Fruit fly (Drosophila melanogaster) whole organism, embryonic: ENCODE results near the gene Non3.

Experiments
- Atf3 ChIP-seq: fragments of 200-800 bp; sonication (Bioruptor generic); optimal IDR thresholded peaks from 3 replicates; lab custom pipeline; 2016; ENCODE audit warnings: missing biosample characterization, missing genetic modification characterization
- CG10366 ChIP-seq: fragments of 200-800 bp; sonication (Bioruptor generic); IDR thresholded peaks from 2 replicates; pipeline ENCODE4 v1.3.6; 2022; ENCODE audit warnings: missing biosample characterization, missing genetic modification characterization
- CG10431 ChIP-seq: fragments of 200-800 bp; sonication (Bioruptor generic); optimal IDR thresholded peaks from 3 replicates; lab custom pipeline; 2018; ENCODE audit warnings: missing biosample characterization, mild to moderate bottlenecking, missing genetic modification characterization
- CG11560 ChIP-seq: fragments of 200-800 bp; sonication (Bioruptor generic); IDR thresholded peaks from 3 replicates; pipeline ENCODE4 v1.3.6; 2022; ENCODE audit warnings: missing biosample characterization, missing genetic modification characterization
- CG14667 ChIP-seq: fragments of 200-800 bp; sonication (Bioruptor generic); IDR thresholded peaks from 2 replicates; pipeline ENCODE4 v1.3.6; 2022; ENCODE audit warnings: missing biosample characterization, missing genetic modification characterization
- CG14965 ChIP-seq: fragments of 200-800 bp; sonication (Bioruptor generic); optimal IDR thresholded peaks from 2 replicates; lab custom pipeline; 2016; ENCODE audit warnings: missing biosample characterization, missing genetic modification characterization, borderline replicate concordance
- CG15269 ChIP-seq: fragments of 200-800 bp; sonication (Bioruptor generic); optimal IDR thresholded peaks from 2 replicates; lab custom pipeline; 2018; ENCODE audit warnings: missing biosample characterization, mild to moderate bottlenecking, missing genetic modification characterization, moderate library complexity
- CG1529 ChIP-seq: fragments of 200-800 bp; sonication (Bioruptor generic); optimal IDR thresholded peaks from 3 replicates; lab custom pipeline; 2018; ENCODE audit warnings: missing biosample characterization, missing genetic modification characterization
- CG17328 ChIP-seq: fragments of 200-800 bp; sonication (Bioruptor generic); IDR thresholded peaks from 2 replicates; pipeline ENCODE4 v1.3.6; 2022; ENCODE audit warnings: missing biosample characterization, missing genetic modification characterization
- CG17361 ChIP-seq: fragments of 200-800 bp; sonication (Bioruptor generic); IDR thresholded peaks from 3 replicates; pipeline ENCODE4 v1.3.6; 2022; ENCODE audit warnings: missing biosample characterization, missing genetic modification characterization
- CG1832 ChIP-seq: fragments of 200-800 bp; sonication (Bioruptor generic); optimal IDR thresholded peaks from 2 replicates; lab custom pipeline; 2017; ENCODE audit warnings: missing biosample characterization, mild to moderate bottlenecking, missing genetic modification characterization, inconsistent platforms
- CG18476 ChIP-seq: fragments of 200-800 bp; sonication (Bioruptor generic); optimal IDR thresholded peaks from 2 replicates; lab custom pipeline; 2016; ENCODE audit warnings: missing biosample characterization, mild to moderate bottlenecking, missing genetic modification characterization
- CG2678 ChIP-seq: fragments of 200-800 bp; sonication (Bioruptor generic); optimal IDR thresholded peaks from 3 replicates; lab custom pipeline; 2019; ENCODE audit warnings: missing biosample characterization, mild to moderate bottlenecking, missing genetic modification characterization, moderate library complexity
- CG2712 ChIP-seq: fragments of 200-800 bp; optimal IDR thresholded peaks from 3 replicates; lab custom pipeline; 2019; ENCODE audit warnings: missing biosample characterization, mild to moderate bottlenecking, missing genetic modification characterization, moderate library complexity
- CG30403 ChIP-seq: fragments of 200-800 bp; sonication (Bioruptor generic); optimal IDR thresholded peaks from 3 replicates; lab custom pipeline; 2016; ENCODE audit warnings: missing biosample characterization, missing genetic modification characterization
- CG32532 ChIP-seq: fragments of 200-800 bp; sonication (Bioruptor generic); IDR thresholded peaks from 2 replicates; pipeline ENCODE4 v1.3.6; 2022; ENCODE audit warnings: missing biosample characterization, missing genetic modification characterization
- CG4282 ChIP-seq: fragments of 200-800 bp; sonication (Bioruptor generic); optimal IDR thresholded peaks from 2 replicates; lab custom pipeline; 2016; ENCODE audit warnings: missing biosample characterization, missing genetic modification characterization
- CG4328 ChIP-seq: fragments of 200-800 bp; sonication (Bioruptor generic); optimal IDR thresholded peaks from 3 replicates; lab custom pipeline; 2017; ENCODE audit warnings: missing biosample characterization, missing genetic modification reagents, missing genetic modification characterization
- CG4820 ChIP-seq: fragments of 200-800 bp; sonication (Bioruptor generic); optimal IDR thresholded peaks from 3 replicates; lab custom pipeline; 2016; ENCODE audit warnings: missing biosample characterization, missing genetic modification characterization
- CG6272 ChIP-seq: fragments of 200-800 bp; sonication (Bioruptor generic); IDR thresholded peaks from 2 replicates; pipeline ENCODE4 v1.3.6; 2022; ENCODE audit warnings: missing biosample characterization, missing genetic modification characterization
- CG6854 ChIP-seq: fragments of 200-800 bp; sonication (Bioruptor generic); optimal IDR thresholded peaks from 3 replicates; lab custom pipeline; 2017; ENCODE audit warnings: missing biosample characterization, mild to moderate bottlenecking, missing genetic modification characterization
- CG7357 ChIP-seq: fragments of 200-800 bp; sonication (Bioruptor generic); IDR thresholded peaks from 3 replicates; pipeline ENCODE4 v1.3.6; 2022; ENCODE audit warnings: missing biosample characterization, missing genetic modification characterization
- CG9876 ChIP-seq: fragments of 200-800 bp; sonication (Bioruptor generic); optimal IDR thresholded peaks from 2 replicates; lab custom pipeline; 2016; ENCODE audit warnings: missing biosample characterization, missing genetic modification characterization
- CHES-1-like ChIP-seq: fragments of 200-800 bp; sonication (Bioruptor generic); optimal IDR thresholded peaks from 2 replicates; lab custom pipeline; 2016; ENCODE audit warnings: missing biosample characterization, missing genetic modification characterization
- Camta ChIP-seq: fragments of 200-800 bp; sonication (Bioruptor generic); optimal IDR thresholded peaks from 2 replicates; lab custom pipeline; 2016; ENCODE audit warnings: missing biosample characterization, missing genetic modification characterization
- CoRest ChIP-seq: fragments of 200-800 bp; sonication (Bioruptor generic); optimal IDR thresholded peaks from 3 replicates; lab custom pipeline; 2018; ENCODE audit warnings: missing biosample characterization, mild to moderate bottlenecking, missing genetic modification characterization, moderate library complexity
- CrebB ChIP-seq: fragments of 200-800 bp; sonication (Bioruptor generic); optimal IDR thresholded peaks from 3 replicates; lab custom pipeline; 2018; ENCODE audit warnings: missing biosample characterization, mild to moderate bottlenecking, missing genetic modification characterization
- Dp ChIP-seq: fragments of 200-800 bp; sonication (Bioruptor generic); optimal IDR thresholded peaks from 2 replicates; lab custom pipeline; 2018; ENCODE audit warnings: missing biosample characterization, mild to moderate bottlenecking, missing genetic modification characterization, moderate library complexity
- Fer1 ChIP-seq: fragments of 200-800 bp; sonication (Bioruptor generic); optimal IDR thresholded peaks from 2 replicates; lab custom pipeline; 2017; ENCODE audit warnings: missing biosample characterization, mild to moderate bottlenecking, missing genetic modification characterization
- H15 ChIP-seq: fragments of 200-800 bp; sonication (Bioruptor generic); IDR thresholded peaks from 3 replicates; pipeline ENCODE4 v1.3.6; 2022; ENCODE audit warnings: missing biosample characterization, missing genetic modification characterization
- Max ChIP-seq: fragments of 200-800 bp; sonication (Bioruptor generic); optimal IDR thresholded peaks from 2 replicates; lab custom pipeline; 2016; ENCODE audit warnings: missing biosample characterization, mild to moderate bottlenecking, missing genetic modification characterization
- Meics ChIP-seq: fragments of 200-800 bp; sonication (Bioruptor generic); optimal IDR thresholded peaks from 2 replicates; lab custom pipeline; 2017; ENCODE audit warnings: missing biosample characterization, mild to moderate bottlenecking, missing genetic modification characterization
- Nf-YC ChIP-seq: fragments of 200-800 bp; optimal IDR thresholded peaks from 3 replicates; lab custom pipeline; 2019; ENCODE audit warnings: missing biosample characterization, mild to moderate bottlenecking, missing genetic modification characterization, moderate library complexity
- Oaz ChIP-seq: fragments of 200-800 bp; sonication (Bioruptor generic); IDR thresholded peaks from 2 replicates; pipeline ENCODE4 v1.3.6; 2022; ENCODE audit warnings: missing biosample characterization, missing genetic modification characterization
- Stat92E ChIP-seq, 3 experiments: fragments of >200 bp in 2 of 3; fragments of 200-800 bp in 1 of 3; sonication (Bioruptor generic) in 1 of 3; optimal IDR thresholded peaks; 2 replicates each; lab custom pipeline; 2017 to 2019; ENCODE audit warnings: missing biosample characterization in 3 of 3, missing genetic modification characterization in 3 of 3, mild to moderate bottlenecking in 1 of 3, moderate library complexity in 1 of 3
- Usf ChIP-seq: fragments of 200-800 bp; sonication (Bioruptor generic); optimal IDR thresholded peaks from 2 replicates; lab custom pipeline; 2017; ENCODE audit warnings: missing genotype, missing biosample characterization, missing genetic modification characterization
- ac ChIP-seq: fragments of 200-800 bp; sonication (Bioruptor generic); optimal IDR thresholded peaks from 3 replicates; lab custom pipeline; 2017; ENCODE audit warnings: missing biosample characterization, mild to moderate bottlenecking, missing genetic modification characterization
- aop ChIP-seq: fragments of 200-800 bp; sonication (Bioruptor generic); IDR thresholded peaks from 2 replicates; pipeline ENCODE4 v1.3.6; 2022; ENCODE audit warnings: missing biosample characterization, missing genetic modification characterization
- ash1 ChIP-seq: fragments of 200-800 bp; sonication (Bioruptor generic); optimal IDR thresholded peaks from 2 replicates; lab custom pipeline; 2018; ENCODE audit warnings: missing biosample characterization, mild to moderate bottlenecking, missing genetic modification characterization
- chinmo ChIP-seq: fragments of 200-800 bp; sonication (Bioruptor generic); IDR thresholded peaks from 4 replicates; pipeline ENCODE4 v1.3.6; 2022; ENCODE audit warnings: missing biosample characterization, missing genetic modification characterization; ENCODE audit not compliant: partially characterized antibody
- da ChIP-seq: fragments of 200-800 bp; sonication (Bioruptor generic); optimal IDR thresholded peaks from 2 replicates; lab custom pipeline; 2016; ENCODE audit warnings: missing biosample characterization, missing genetic modification characterization
- ewg ChIP-seq: fragments of 200-800 bp; sonication (Bioruptor generic); optimal IDR thresholded peaks from 3 replicates; lab custom pipeline; 2017; ENCODE audit warnings: mild to moderate bottlenecking, missing biosample characterization, missing genetic modification reagents, missing genetic modification characterization
- fd102C ChIP-seq: fragments of 200-800 bp; sonication (Bioruptor generic); optimal IDR thresholded peaks from 2 replicates; lab custom pipeline; 2018; ENCODE audit warnings: missing biosample characterization, mild to moderate bottlenecking, missing genetic modification characterization, moderate library complexity
- grau ChIP-seq: fragments of 200-800 bp; optimal IDR thresholded peaks from 3 replicates; lab custom pipeline; 2019; ENCODE audit warnings: missing biosample characterization, mild to moderate bottlenecking, missing genetic modification characterization, moderate library complexity
- mld ChIP-seq: fragments of 200-800 bp; sonication (Bioruptor generic); IDR thresholded peaks from 3 replicates; pipeline ENCODE4 v1.3.6; 2022; ENCODE audit warnings: missing biosample characterization, missing genetic modification characterization; ENCODE audit not compliant: partially characterized antibody
- repo ChIP-seq: fragments of 200-800 bp; sonication (Bioruptor generic); optimal IDR thresholded peaks from 2 replicates; lab custom pipeline; 2016; ENCODE audit warnings: missing biosample characterization, missing genetic modification characterization
- run ChIP-seq: fragments of 200-800 bp; sonication (Bioruptor generic); optimal IDR thresholded peaks from 3 replicates; lab custom pipeline; 2018; ENCODE audit warnings: missing biosample characterization, mild to moderate bottlenecking, missing genetic modification characterization
- tll ChIP-seq, 2 experiments: fragments of 200-800 bp in 1 of 2; fragments of >200 bp in 1 of 2; sonication (Bioruptor generic) in 1 of 2; optimal IDR thresholded peaks; 2 replicates each; lab custom pipeline; 2017 to 2019; ENCODE audit warnings: missing biosample characterization in 2 of 2, missing genetic modification characterization in 2 of 2, mild to moderate bottlenecking in 1 of 2, moderate library complexity in 1 of 2
- wor ChIP-seq: fragments of 200-800 bp; sonication (Bioruptor generic); IDR thresholded peaks from 2 replicates; pipeline ENCODE4 v1.3.6; 2022; ENCODE audit warnings: missing biosample characterization, missing genetic modification characterization
- zf30C ChIP-seq: fragments of 200-800 bp; sonication (Bioruptor generic); optimal IDR thresholded peaks from 3 replicates; lab custom pipeline; 2018; ENCODE audit warnings: missing biosample characterization, mild to moderate bottlenecking, missing genetic modification characterization

The Non3 gene

DNA sequence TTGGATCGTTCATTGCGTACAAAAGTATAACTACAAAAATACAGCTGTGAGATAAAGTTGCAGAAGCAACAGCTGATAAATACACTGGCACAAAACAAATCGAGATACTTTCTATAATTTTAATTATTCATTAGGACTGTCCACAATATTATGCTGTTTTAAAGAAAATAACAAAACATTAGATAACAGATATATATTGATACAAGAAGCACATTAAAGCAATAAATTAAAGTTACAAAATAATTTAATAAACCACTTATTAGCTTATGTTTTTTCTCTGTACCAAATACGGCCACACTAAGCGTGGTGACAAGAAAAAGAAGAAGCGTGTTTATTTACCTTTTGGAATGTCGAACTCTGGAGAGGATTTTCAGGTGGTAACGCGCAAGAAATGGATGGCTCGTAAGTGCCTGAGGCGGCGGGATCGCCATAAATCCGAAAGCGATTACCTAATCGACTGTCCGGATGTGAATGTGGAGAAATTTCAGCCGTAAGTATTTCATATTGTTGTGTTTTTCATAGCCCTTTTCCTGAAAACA is 3.2 kb upstream of the Non3 start, which contains the start of the genes CG7988 and CG7183 (continued):
- TF ChIP-seq CG4820 (peak; percentile 96), fd102C (GFP tag; lab: Kevin White, UChicago) (peak; percentile 95), CG10431 (GFP tag; lab: Kevin White, UChicago) (peak; percentile 86), Fer1 (GFP tag; lab: Kevin White, UChicago) (peak; percentile 94), ewg (GFP tag; lab: Kevin White, UChicago) (peak; percentile 95), Atf3 (GFP tag; lab: Kevin White, UChicago) (peak; percentile 95), Stat92E (GFP tag; optimal IDR thresholded peaks at IDR 0.05; lab: Kevin White, UChicago) (peak in 1 of 3 experiments; percentile 93), Nf-YC (peak; percentile 88), aop (GFP tag; lab: Robert Waterston, UW) (peak; percentile 87), Camta (peak; percentile 96), CG18476 (GFP tag; lab: Kevin White, UChicago) (peak; percentile 96), CG15269 (peak; percentile 98), Oaz (peak; percentile 95), CrebB (peak; percentile 96), CG7357 (GFP tag; lab: Robert Waterston, UW) (peak; percentile 95), CG10366 (GFP tag; lab: Robert Waterston, UW) (peak; percentile 98), CG11560 (tag; lab: Robert Waterston, UW) (peak; percentile 90), CG17361 (peak; percentile 99), CG17328 (GFP tag; lab: Robert Waterston, UW) (peak; percentile 99), CG4328 (peak; percentile 87), repo (GFP tag; lab: Kevin White, UChicago) (peak; percentile 88), CG6272 (peak; percentile 98), run (tag; lab: Kevin White, UChicago) (peak; percentile 94), CG14965 (peak; percentile 43), Meics (GFP tag; lab: Kevin White, UChicago) (peak; percentile 95), CG9876 (GFP tag; lab: Kevin White, UChicago) (peak; percentile 89), ash1 (no peak), mld (GFP tag; lab: Robert Waterston, UW) (no peak), CG30403 (GFP tag; lab: Kevin White, UChicago) (peak; percentile 99), da (GFP tag; lab: Kevin White, UChicago) (peak; percentile 83), CHES-1-like (GFP tag; lab: Kevin White, UChicago) (peak; percentile 93), chinmo (GFP tag; lab: Robert Waterston, UW) (no peak), Max (GFP tag; lab: Kevin White, UChicago) (peak; percentile 96), zf30C (GFP tag; lab: Kevin White, UChicago) (peak; percentile 99), H15 (GFP tag; lab: Robert Waterston, UW) (peak; percentile 98), CG2712 (tag; lab: Kevin White, UChicago) (peak; percentile 99), Usf (GFP tag; lab: Kevin White, UChicago) (peak; percentile 94), CG32532 (GFP tag; lab: Robert Waterston, UW) (peak; percentile 99), Dp (GFP tag; lab: Kevin White, UChicago) (peak; percentile 22), ac (GFP tag; lab: Kevin White, UChicago) (peak; percentile 79), CoRest (peak; percentile 99), CG6854 (GFP tag; lab: Kevin White, UChicago) (peak; percentile 79), wor (GFP tag; lab: Robert Waterston, UW) (peak; percentile 97), CG1529 (peak; percentile 94), CG1832 (GFP tag; lab: Kevin White, UChicago) (no peak), grau (peak; percentile 98), tll (GFP tag; optimal IDR thresholded peaks at IDR 0.05; lab: Kevin White, UChicago) (peak in 1 of 2 experiments; percentile 90), CG14667 (GFP tag; lab: Robert Waterston, UW) (peak; percentile 99), CG4282 (peak; percentile 70), CG2678 (tag; lab: Kevin White, UChicago) (peak; percentile 98)
